Worm (Caenorhabditis elegans) whole organism, L1 larva: ENCODE measurements around the gene Y76B12C.6.

Source experiments
- egl-27 ChIP-seq, 2 experiments: fragments of 150-350 bp in 1 of 2; sonication (generic microtip); optimal IDR thresholded peaks; 3 replicates each; lab custom pipeline; 2017 to 2018; ENCODE audit warnings: missing biosample characterization in 2 of 2, missing genetic modification characterization in 2 of 2, missing genetic modification reagents in 2 of 2
- sox-4 ChIP-seq: sonication (generic microtip); optimal IDR thresholded peaks from 2 replicates; lab custom pipeline; 2016; ENCODE audit warnings: missing genetic modification characterization, missing compliant biosample characterization

- TF ChIP-seq egl-27 (tag; optimal IDR thresholded peaks at IDR 0.05; lab: Kevin White, UChicago): no peak
- no peak for TF ChIP-seq sox-4 (tag; lab: Kevin White, UChicago)
Observed at ce11 chrIV:2008920-2009319, 27.7 kb downstream of the Y76B12C.6 start.
